Fruit fly (Drosophila melanogaster) whole organism, embryonic: ENCODE data around the gene GC.

ENCODE experiments used
- Ada2b ChIP-seq: fragments of 200-800 bp; sonication (Bioruptor generic); IDR thresholded peaks from 2 replicates; pipeline ENCODE4 v1.3.6; 2022; ENCODE audit warnings: missing biosample characterization, missing genetic modification characterization
- B-H2 ChIP-seq: fragments of 200-800 bp; sonication (Bioruptor generic); optimal IDR thresholded peaks from 2 replicates; lab custom pipeline; 2018; ENCODE audit warnings: missing biosample characterization, mild to moderate bottlenecking, missing genetic modification characterization
- Blimp-1 ChIP-seq: fragments of 200-800 bp; sonication (Bioruptor generic); optimal IDR thresholded peaks from 3 replicates; lab custom pipeline; 2018; ENCODE audit warnings: missing biosample characterization, missing genetic modification characterization, mild to moderate bottlenecking, moderate library complexity, missing genetic modification reagents
- CG10959 ChIP-seq: fragments of 200-800 bp; sonication (Bioruptor generic); IDR thresholded peaks from 2 replicates; pipeline ENCODE4 v1.3.6; 2022; ENCODE audit warnings: missing biosample characterization, missing genetic modification characterization
- CG12104 ChIP-seq: fragments of 200-800 bp; sonication (Bioruptor generic); optimal IDR thresholded peaks from 3 replicates; lab custom pipeline; 2016; ENCODE audit warnings: missing biosample characterization, missing genetic modification characterization
- CG12299 ChIP-seq: fragments of 200-800 bp; sonication (Bioruptor generic); optimal IDR thresholded peaks from 2 replicates; lab custom pipeline; 2018; ENCODE audit warnings: missing biosample characterization, mild to moderate bottlenecking, missing genetic modification characterization
- CG1233 ChIP-seq: fragments of 200-800 bp; sonication (Bioruptor generic); optimal IDR thresholded peaks from 4 replicates; lab custom pipeline; 2018; ENCODE audit warnings: missing biosample characterization, mild to moderate bottlenecking, missing genetic modification characterization
- CG13287 ChIP-seq: fragments of 200-800 bp; sonication (Bioruptor generic); IDR thresholded peaks from 2 replicates; pipeline ENCODE4 v1.3.6; 2022; ENCODE audit warnings: missing biosample characterization, missing genetic modification characterization; ENCODE audit not compliant: partially characterized antibody
- CG13296 ChIP-seq: fragments of 200-800 bp; sonication (Bioruptor generic); optimal IDR thresholded peaks from 3 replicates; lab custom pipeline; 2018; ENCODE audit warnings: missing biosample characterization, mild to moderate bottlenecking, missing genetic modification characterization
- CG14667 ChIP-seq: fragments of 200-800 bp; sonication (Bioruptor generic); IDR thresholded peaks from 2 replicates; pipeline ENCODE4 v1.3.6; 2022; ENCODE audit warnings: missing biosample characterization, missing genetic modification characterization
- CG1529 ChIP-seq: fragments of 200-800 bp; sonication (Bioruptor generic); optimal IDR thresholded peaks from 3 replicates; lab custom pipeline; 2018; ENCODE audit warnings: missing biosample characterization, missing genetic modification characterization
- CG18011 ChIP-seq: fragments of 200-800 bp; sonication (Bioruptor generic); optimal IDR thresholded peaks from 2 replicates; lab custom pipeline; 2017; ENCODE audit warnings: missing biosample characterization, missing genetic modification characterization, mild to moderate bottlenecking, moderate library complexity, missing genotype
- CG3065 ChIP-seq: fragments of 200-800 bp; sonication (Bioruptor generic); optimal IDR thresholded peaks from 2 replicates; lab custom pipeline; 2016; ENCODE audit warnings: missing biosample characterization, missing genetic modification characterization
- CG31224 ChIP-seq: fragments of 200-800 bp; sonication (Bioruptor generic); IDR thresholded peaks from 2 replicates; pipeline ENCODE4 v1.3.6; 2022; ENCODE audit warnings: missing biosample characterization, missing genetic modification characterization
- CG3838 ChIP-seq: fragments of 200-800 bp; sonication (Bioruptor generic); optimal IDR thresholded peaks from 3 replicates; lab custom pipeline; 2016; ENCODE audit warnings: missing biosample characterization, missing genetic modification characterization
- CG4282 ChIP-seq: fragments of 200-800 bp; sonication (Bioruptor generic); optimal IDR thresholded peaks from 2 replicates; lab custom pipeline; 2016; ENCODE audit warnings: missing biosample characterization, missing genetic modification characterization
- CG8281 ChIP-seq: fragments of 200-800 bp; sonication (Bioruptor generic); optimal IDR thresholded peaks from 2 replicates; lab custom pipeline; 2018; ENCODE audit warnings: missing biosample characterization, mild to moderate bottlenecking, missing genetic modification characterization, moderate library complexity
- Chrac-16 ChIP-seq: fragments of 200-800 bp; sonication (Bioruptor generic); optimal IDR thresholded peaks from 3 replicates; lab custom pipeline; 2016; ENCODE audit warnings: missing biosample characterization, missing genetic modification characterization
- Ets65A ChIP-seq: fragments of 200-800 bp; sonication (Bioruptor generic); peaks from one replicate; lab custom pipeline; 2016; ENCODE audit warnings: missing biosample characterization, missing genetic modification characterization
- Ets97D ChIP-seq: fragments of 200-800 bp; sonication (Bioruptor generic); optimal IDR thresholded peaks from 3 replicates; lab custom pipeline; 2016; ENCODE audit warnings: missing biosample characterization, missing genetic modification characterization
- GATAe ChIP-seq: fragments of 200-800 bp; sonication (Bioruptor generic); conservative IDR thresholded peaks from 2 replicates; pipeline ENCODE4 v1.3.6; 2022; ENCODE audit warnings: missing biosample characterization, missing genetic modification characterization
- Gsc ChIP-seq: fragments of 200-800 bp; sonication (Bioruptor generic); IDR thresholded peaks from 2 replicates; pipeline ENCODE4 v1.3.6; 2022; ENCODE audit warnings: missing biosample characterization, missing genetic modification characterization
- HHEX ChIP-seq: fragments of 200-800 bp; sonication (Bioruptor generic); optimal IDR thresholded peaks from 3 replicates; lab custom pipeline; 2017; ENCODE audit warnings: missing biosample characterization, mild to moderate bottlenecking, missing genetic modification characterization, missing genetic modification reagents
- Hr78 ChIP-seq, 2 experiments: fragments of 200-800 bp in 1 of 2; fragments of >200 bp in 1 of 2; sonication (Bioruptor generic) in 1 of 2; optimal IDR thresholded peaks; 2 replicates each; lab custom pipeline; 2017 to 2019; ENCODE audit warnings: missing biosample characterization in 2 of 2, missing genetic modification characterization in 2 of 2, mild to moderate bottlenecking in 1 of 2, moderate library complexity in 1 of 2
- Hsf ChIP-seq: fragments of 200-800 bp; sonication (Bioruptor generic); optimal IDR thresholded peaks from 3 replicates; lab custom pipeline; 2016; ENCODE audit warnings: missing biosample characterization, missing genetic modification characterization
- Oaz ChIP-seq: fragments of 200-800 bp; sonication (Bioruptor generic); IDR thresholded peaks from 2 replicates; pipeline ENCODE4 v1.3.6; 2022; ENCODE audit warnings: missing biosample characterization, missing genetic modification characterization
- Oli ChIP-seq: fragments of 200-800 bp; sonication (Bioruptor generic); optimal IDR thresholded peaks from 2 replicates; lab custom pipeline; 2018; ENCODE audit warnings: missing biosample characterization, mild to moderate bottlenecking, missing genetic modification characterization, moderate library complexity
- Rfx ChIP-seq: fragments of 200-800 bp; sonication (Bioruptor generic); IDR thresholded peaks from 2 replicates; pipeline ENCODE4 v1.3.6; 2022; ENCODE audit warnings: missing biosample characterization, missing genetic modification characterization
- Sry-δ ChIP-seq: fragments of 200-800 bp; sonication (Bioruptor generic); optimal IDR thresholded peaks from 2 replicates; lab custom pipeline; 2016; ENCODE audit warnings: missing biosample characterization, missing genetic modification characterization
- TFAM ChIP-seq: fragments of 200-800 bp; sonication (Bioruptor generic); optimal IDR thresholded peaks from 2 replicates; lab custom pipeline; 2017; ENCODE audit warnings: missing biosample characterization, missing genetic modification characterization, inconsistent platforms
- ac ChIP-seq: fragments of 200-800 bp; sonication (Bioruptor generic); optimal IDR thresholded peaks from 3 replicates; lab custom pipeline; 2017; ENCODE audit warnings: missing biosample characterization, mild to moderate bottlenecking, missing genetic modification characterization
- btn ChIP-seq: fragments of 200-800 bp; sonication (Bioruptor generic); optimal IDR thresholded peaks from 2 replicates; lab custom pipeline; 2016; ENCODE audit warnings: missing biosample characterization, missing genetic modification characterization
- cato ChIP-seq: fragments of 200-800 bp; sonication (Bioruptor generic); optimal IDR thresholded peaks from 2 replicates; lab custom pipeline; 2016; ENCODE audit warnings: missing biosample characterization, missing genetic modification characterization, borderline replicate concordance
- caup ChIP-seq: fragments of 200-800 bp; sonication (Bioruptor generic); optimal IDR thresholded peaks from 3 replicates; lab custom pipeline; 2017; ENCODE audit warnings: missing biosample characterization, mild to moderate bottlenecking, missing genetic modification characterization, moderate library complexity; ENCODE audit not compliant: severe bottlenecking
- emc ChIP-seq: fragments of 200-800 bp; sonication (Bioruptor generic); optimal IDR thresholded peaks from 2 replicates; lab custom pipeline; 2016; ENCODE audit warnings: missing biosample characterization, missing genetic modification characterization
- ems ChIP-seq: fragments of 200-800 bp; sonication (Bioruptor generic); optimal IDR thresholded peaks from 3 replicates; lab custom pipeline; 2016; ENCODE audit warnings: missing biosample characterization, missing genetic modification characterization
- eve ChIP-seq, 2 experiments: fragments of >200 bp; optimal IDR thresholded peaks; 2 replicates each; lab custom pipeline; 2017; ENCODE audit warnings: missing biosample characterization in 2 of 2, missing genetic modification characterization in 2 of 2
- ind ChIP-seq: fragments of 200-800 bp; sonication (Bioruptor generic); optimal IDR thresholded peaks from 3 replicates; lab custom pipeline; 2016; ENCODE audit warnings: missing biosample characterization, missing genetic modification characterization
- jigr1 ChIP-seq: fragments of 200-800 bp; sonication (Bioruptor generic); IDR thresholded peaks from 3 replicates; pipeline ENCODE4 v1.3.6; 2022; ENCODE audit warnings: missing biosample characterization, missing genetic modification characterization
- jing ChIP-seq: fragments of 200-800 bp; sonication (Bioruptor generic); optimal IDR thresholded peaks from 2 replicates; lab custom pipeline; 2018; ENCODE audit warnings: missing biosample characterization, mild to moderate bottlenecking, missing genetic modification characterization
- oc ChIP-seq: fragments of 200-800 bp; sonication (Bioruptor generic); optimal IDR thresholded peaks from 2 replicates; lab custom pipeline; 2018; ENCODE audit warnings: missing biosample characterization, mild to moderate bottlenecking, missing genetic modification characterization, moderate library complexity
- onecut ChIP-seq: fragments of 200-800 bp; sonication (Bioruptor generic); IDR thresholded peaks from 2 replicates; pipeline ENCODE4 v1.3.6; 2022; ENCODE audit warnings: missing biosample characterization, missing genetic modification characterization
- pho ChIP-seq: fragments of 200-800 bp; sonication (Bioruptor generic); optimal IDR thresholded peaks from 2 replicates; lab custom pipeline; 2016; ENCODE audit warnings: missing biosample characterization, missing genetic modification characterization
- ro ChIP-seq: fragments of 200-800 bp; sonication (Bioruptor generic); IDR thresholded peaks from 2 replicates; pipeline ENCODE4 v1.3.6; 2022; ENCODE audit warnings: missing biosample characterization, missing genetic modification characterization
- run ChIP-seq: fragments of 200-800 bp; sonication (Bioruptor generic); optimal IDR thresholded peaks from 3 replicates; lab custom pipeline; 2018; ENCODE audit warnings: missing biosample characterization, mild to moderate bottlenecking, missing genetic modification characterization
- shn ChIP-seq: fragments of 200-800 bp; sonication (Bioruptor generic); optimal IDR thresholded peaks from 3 replicates; lab custom pipeline; 2016; ENCODE audit warnings: missing biosample characterization, missing genetic modification characterization
- slbo ChIP-seq: fragments of 200-800 bp; sonication (Bioruptor generic); IDR thresholded peaks from 2 replicates; pipeline ENCODE4 v1.3.6; 2022; ENCODE audit warnings: missing biosample characterization, missing genetic modification characterization
- sug ChIP-seq: fragments of 200-800 bp; optimal IDR thresholded peaks from 2 replicates; lab custom pipeline; 2019; ENCODE audit warnings: missing biosample characterization, mild to moderate bottlenecking, missing genetic modification characterization, moderate library complexity
- tap ChIP-seq: fragments of 200-800 bp; optimal IDR thresholded peaks from 3 replicates; lab custom pipeline; 2019; ENCODE audit warnings: missing biosample characterization, mild to moderate bottlenecking, missing genetic modification characterization, moderate library complexity
- wdn ChIP-seq: fragments of 200-800 bp; sonication (Bioruptor generic); IDR thresholded peaks from 2 replicates; pipeline ENCODE4 v1.3.6; 2022; ENCODE audit warnings: missing biosample characterization, missing genetic modification characterization

GC gene

DNA sequence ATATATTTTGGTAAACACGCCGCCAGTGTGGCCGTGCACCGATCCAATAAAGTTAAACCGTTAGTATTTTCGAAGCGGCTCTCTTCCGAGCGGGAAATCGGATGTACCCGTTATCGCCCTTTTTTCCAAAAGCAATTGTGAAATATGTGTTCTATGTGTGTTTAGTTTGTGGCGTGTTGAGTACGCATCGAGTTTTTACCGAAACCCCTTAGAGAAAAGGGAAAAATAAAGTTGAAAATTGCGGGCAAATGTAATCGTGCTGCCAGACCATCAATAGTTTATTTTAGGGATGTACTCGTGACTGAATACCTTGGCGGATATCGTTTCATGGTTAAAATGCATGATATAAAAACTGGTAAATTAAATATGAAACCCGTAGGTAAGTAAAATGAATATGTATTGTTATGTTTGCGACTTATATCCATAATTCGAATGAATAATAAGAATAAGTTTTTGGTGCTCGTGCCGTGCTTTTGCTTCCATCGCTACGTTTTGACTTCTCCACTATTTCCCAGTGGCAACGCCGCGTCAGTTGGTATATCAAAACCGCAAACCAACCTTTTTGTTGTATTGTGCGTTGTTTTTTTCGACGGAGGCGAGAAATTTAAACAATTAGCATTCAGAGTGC lies 10.2 kb upstream of the GC start, which contains the start of the genes Mettl2 and Bgb (continued):
- TF ChIP-seq Chrac-16 (GFP tag; lab: Kevin White, UChicago), result peak; percentile 76
- TF ChIP-seq jigr1 (GFP tag; lab: Robert Waterston, UW), result peak; percentile 71; the same call in 2 of the 3 replicates
- no peak for TF ChIP-seq ac
- TF ChIP-seq ems (GFP tag; lab: Kevin White, UChicago), result peak; percentile 82
- TF ChIP-seq emc (GFP tag; lab: Kevin White, UChicago), result peak; percentile 48
- peak; percentile 51 for TF ChIP-seq CG12104 (GFP tag; lab: Kevin White, UChicago)
- TF ChIP-seq CG8281 (tag; lab: Kevin White, UChicago), result no peak
- peak; percentile 69 for TF ChIP-seq Ets97D (GFP tag; lab: Kevin White, UChicago)
- TF ChIP-seq CG3065 (GFP tag; lab: Kevin White, UChicago), result peak; percentile 0
- no peak for TF ChIP-seq Blimp-1 (GFP tag; lab: Kevin White, UChicago)
- TF ChIP-seq tap (tag; lab: Kevin White, UChicago), result no peak
- peak; percentile 76 for TF ChIP-seq sug
- peak; percentile 13 for TF ChIP-seq CG13296 (GFP tag; lab: Kevin White, UChicago)
- peak; percentile 90 for TF ChIP-seq Rfx (GFP tag; lab: Robert Waterston, UW)
- TF ChIP-seq CG4282 (GFP tag; lab: Kevin White, UChicago), result no peak
- peak; percentile 98 for TF ChIP-seq Ets65A (GFP tag; lab: Kevin White, UChicago)
- TF ChIP-seq Gsc (GFP tag; lab: Robert Waterston, UW), result peak; percentile 64
- TF ChIP-seq Oaz (GFP tag; lab: Robert Waterston, UW), result peak; percentile 49
- no peak for TF ChIP-seq CG12299 (tag; lab: Kevin White, UChicago)
- TF ChIP-seq slbo (GFP tag; lab: Robert Waterston, UW), result peak; percentile 89
- peak; percentile 71 for TF ChIP-seq CG1233 (GFP tag; lab: Kevin White, UChicago)
- peak; percentile 88 for TF ChIP-seq Hsf (GFP tag; lab: Kevin White, UChicago)
- no peak for TF ChIP-seq jing (GFP tag; lab: Kevin White, UChicago)
- TF ChIP-seq ind, result peak; percentile 90
- peak; percentile 59; the same call in 1 of the 2 replicates for TF ChIP-seq wdn (GFP tag; lab: Robert Waterston, UW)
- TF ChIP-seq Oli, result peak; percentile 66
- TF ChIP-seq B-H2 (GFP tag; lab: Kevin White, UChicago), result no peak
- TF ChIP-seq CG10959 (GFP tag; lab: Robert Waterston, UW), result peak; percentile 67
- TF ChIP-seq CG3838 (GFP tag; lab: Kevin White, UChicago), result no peak
- TF ChIP-seq cato (GFP tag; lab: Kevin White, UChicago), result peak; percentile 66
- peak; percentile 53 for TF ChIP-seq caup (GFP tag; lab: Kevin White, UChicago)
- peak; percentile 72 for TF ChIP-seq CG31224
- TF ChIP-seq Ada2b (GFP tag; lab: Robert Waterston, UW), result peak; percentile 71
- TF ChIP-seq pho, result peak; percentile 84
- TF ChIP-seq Sry-δ (GFP tag; lab: Kevin White, UChicago), result peak; percentile 96
- peak; percentile 36 for TF ChIP-seq CG18011 (GFP tag; lab: Kevin White, UChicago)
- TF ChIP-seq CG1529 (GFP tag; lab: Kevin White, UChicago), result peak; percentile 6
- peak; percentile 81 for TF ChIP-seq run
- TF ChIP-seq btn (GFP tag; lab: Kevin White, UChicago), result peak; percentile 29
- TF ChIP-seq TFAM (GFP tag; lab: Kevin White, UChicago), result no peak
- peak; percentile 66 for TF ChIP-seq ro (GFP tag; lab: Robert Waterston, UW)
- no peak for TF ChIP-seq oc (tag; lab: Kevin White, UChicago)
- TF ChIP-seq Hr78 (GFP tag; optimal IDR thresholded peaks at IDR 0.05; lab: Kevin White, UChicago), result no peak
- TF ChIP-seq CG13287 (GFP tag; lab: Robert Waterston, UW), result peak; percentile 83
- TF ChIP-seq onecut, result peak; percentile 30; the same call in 1 of the 2 replicates
- peak; percentile 70 for TF ChIP-seq GATAe (GFP tag; lab: Robert Waterston, UW)
- peak; percentile 32 for TF ChIP-seq HHEX (GFP tag; lab: Kevin White, UChicago)
- peak; percentile 79 for TF ChIP-seq CG14667
- peak; percentile 77 for TF ChIP-seq shn (GFP tag; lab: Kevin White, UChicago)
- TF ChIP-seq eve (GFP tag; optimal IDR thresholded peaks at IDR 0.05; lab: Kevin White, UChicago), result no peak
